Worm (Caenorhabditis elegans) whole organism, L2 larva: Measurements from ENCODE around the gene T09F5.10.

Experiments
- blmp-1 ChIP-seq: sonication (generic microtip); optimal IDR thresholded peaks from 2 replicates; lab custom pipeline; 2017; ENCODE audit warnings: missing genetic modification characterization, mild to moderate bottlenecking, missing compliant biosample characterization, antibody characterized with exemption, moderate library complexity; ENCODE audit not compliant: insufficient read depth
- elt-3 ChIP-seq: sonication (generic microtip); optimal IDR thresholded peaks from 2 replicates; lab custom pipeline; 2017; ENCODE audit warnings: missing biosample characterization, missing genetic modification characterization
- fos-1 ChIP-seq: fragments of 150-350 bp; optimal IDR thresholded peaks from 2 replicates; lab custom pipeline; 2014; ENCODE audit warnings: missing biosample characterization, missing genetic modification characterization
- lsy-2 ChIP-seq, 2 experiments: fragments of 150-350 bp in 1 of 2; sonication (generic microtip) in 1 of 2; optimal IDR thresholded peaks; 2 replicates each; lab custom pipeline; 2014 to 2017; ENCODE audit warnings: missing biosample characterization in 2 of 2, missing genetic modification characterization in 2 of 2
- nhr-25 ChIP-seq: fragments of 150-350 bp; sonication (generic microtip); optimal IDR thresholded peaks from 3 replicates; lab custom pipeline; 2014; ENCODE audit warnings: missing biosample characterization, missing genetic modification characterization
- nhr-6 ChIP-seq: fragments of 150-350 bp; optimal IDR thresholded peaks from 2 replicates; lab custom pipeline; 2014; ENCODE audit warnings: missing biosample characterization, missing genetic modification characterization
- snpc-4 ChIP-seq: fragments of 150-350 bp; optimal IDR thresholded peaks from 2 replicates; lab custom pipeline; 2014; ENCODE audit warnings: missing biosample characterization, missing genetic modification characterization
- ztf-4 ChIP-seq: fragments of 150-350 bp; optimal IDR thresholded peaks from 2 replicates; lab custom pipeline; 2014; ENCODE audit warnings: missing biosample characterization, missing genetic modification characterization

DNA sequence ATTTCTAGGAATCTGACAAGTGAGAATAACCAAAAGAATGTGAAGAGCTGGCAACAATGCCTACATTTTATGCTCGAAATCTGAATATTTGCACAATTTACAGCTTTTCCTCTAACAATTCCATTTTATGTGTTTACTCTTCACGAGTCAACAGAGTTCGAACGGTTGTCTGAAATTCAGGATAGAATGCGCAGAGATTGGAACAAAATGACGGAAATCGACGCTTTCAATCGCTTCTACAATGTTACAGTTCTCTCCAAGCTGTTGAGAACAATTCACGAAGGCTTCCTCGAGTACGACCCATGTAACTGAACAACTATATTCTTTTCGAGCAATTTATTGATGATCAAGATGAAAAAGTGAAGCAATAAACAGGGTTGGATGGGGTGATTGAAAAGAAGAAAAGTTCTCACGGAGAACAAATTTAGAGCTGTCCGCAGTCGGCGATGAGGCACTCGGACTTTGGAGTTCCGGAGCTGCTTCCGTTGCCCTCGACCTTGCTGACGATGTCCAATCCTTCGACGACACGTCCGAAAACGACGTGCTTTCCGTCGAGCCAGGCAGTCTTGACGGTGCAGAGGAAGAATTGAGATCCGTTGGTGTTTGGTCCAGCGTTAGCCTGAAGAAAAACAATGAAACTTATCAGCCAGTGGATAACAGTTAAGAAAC lies 6.5 kb downstream of the T09F5.10 start, which contains the start of gene Y75B12B.3:
- TF ChIP-seq lsy-2 (tag; optimal IDR thresholded peaks at IDR 0.05; lab: Kevin White, UChicago) = peak in 1 of 2 experiments; percentile 29
- no peak for TF ChIP-seq ztf-4 (tag; lab: Kevin White, UChicago)
- no peak for TF ChIP-seq snpc-4
- TF ChIP-seq nhr-25 (tag; lab: Kevin White, UChicago) = no peak
- TF ChIP-seq nhr-6 (tag; lab: Kevin White, UChicago) = no peak
- no peak for TF ChIP-seq blmp-1 (tag; lab: Kevin White, UChicago)
- no peak for TF ChIP-seq fos-1 (tag; lab: Kevin White, UChicago)
- no peak for TF ChIP-seq elt-3 (tag; lab: Kevin White, UChicago)
